Worm (Caenorhabditis elegans): ENCODE results near the gene irld-48.

ce11 chrII:2992300-2992699, 36.4 kb downstream of the irld-48 start:
- TF ChIP-seq ces-1 (GFP tag; optimal IDR thresholded peaks at IDR 0.05) = no peak
- no peak for TF ChIP-seq mls-2 (tag; optimal IDR thresholded peaks at IDR 0.05)
- no peak for TF ChIP-seq unc-62 (GFP tag; optimal IDR thresholded peaks at IDR 0.05)
- no peak for TF ChIP-seq ham-2 (GFP tag; optimal IDR thresholded peaks at IDR 0.05)
- no peak for TF ChIP-seq nhr-237 (tag; optimal IDR thresholded peaks at IDR 0.05)
- TF ChIP-seq lsy-2 (tag; optimal IDR thresholded peaks at IDR 0.05) = no peak
- TF ChIP-seq blmp-1 (tag; optimal IDR thresholded peaks at IDR 0.05) = no peak
- no peak for TF ChIP-seq mep-1 (tag; optimal IDR thresholded peaks at IDR 0.05)
- no peak for TF ChIP-seq sem-2 (GFP tag; optimal IDR thresholded peaks at IDR 0.05)
- no peak for TF ChIP-seq bed-3 (GFP tag; optimal IDR thresholded peaks at IDR 0.05)
- TF ChIP-seq nhr-2 (tag; optimal IDR thresholded peaks at IDR 0.05) = no peak
- TF ChIP-seq elt-1 (tag; optimal IDR thresholded peaks at IDR 0.05; ENCODE audit: borderline replicate concordance, insufficient read depth) = no peak
- no peak for TF ChIP-seq pha-4 (tag; optimal IDR thresholded peaks at IDR 0.05)
- TF ChIP-seq ceh-83 (GFP tag; optimal IDR thresholded peaks at IDR 0.05) = no peak

Data from whole organism, mixed stage, embryonic.